Fruit fly (Drosophila melanogaster) whole organism, embryonic: Measurements from ENCODE around the gene CG17191.

Experiments
- CG3281 ChIP-seq: fragments of 200-800 bp; sonication (Bioruptor generic); optimal IDR thresholded peaks from 3 replicates; lab custom pipeline; 2017; ENCODE audit warnings: missing biosample characterization, mild to moderate bottlenecking, missing genetic modification characterization
- CrebB ChIP-seq: fragments of 200-800 bp; sonication (Bioruptor generic); optimal IDR thresholded peaks from 3 replicates; lab custom pipeline; 2018; ENCODE audit warnings: missing biosample characterization, mild to moderate bottlenecking, missing genetic modification characterization
- Dip2 ChIP-seq: fragments of 200-800 bp; sonication (Bioruptor generic); IDR thresholded peaks from 2 replicates; pipeline ENCODE4 v1.3.6; 2022; ENCODE audit warnings: missing biosample characterization, missing genetic modification characterization
- HLHmδ ChIP-seq: fragments of 200-800 bp; sonication (Bioruptor generic); optimal IDR thresholded peaks from 2 replicates; lab custom pipeline; 2018; ENCODE audit warnings: missing biosample characterization, mild to moderate bottlenecking, missing genetic modification characterization, moderate library complexity
- Mrtf ChIP-seq: fragments of 200-800 bp; sonication (Bioruptor generic); IDR thresholded peaks from 3 replicates; pipeline ENCODE4 v1.3.6; 2022; ENCODE audit warnings: missing biosample characterization, missing genetic modification characterization
- Nf-YB ChIP-seq: fragments of 200-800 bp; sonication (Bioruptor generic); optimal IDR thresholded peaks from 3 replicates; lab custom pipeline; 2019; ENCODE audit warnings: missing biosample characterization, mild to moderate bottlenecking, missing genetic modification characterization, moderate library complexity
- Oaz ChIP-seq: fragments of 200-800 bp; sonication (Bioruptor generic); IDR thresholded peaks from 2 replicates; pipeline ENCODE4 v1.3.6; 2022; ENCODE audit warnings: missing biosample characterization, missing genetic modification characterization
- dmrt11E ChIP-seq: fragments of 200-800 bp; sonication (Bioruptor generic); optimal IDR thresholded peaks from 3 replicates; lab custom pipeline; 2018; ENCODE audit warnings: missing biosample characterization, mild to moderate bottlenecking, missing genetic modification characterization, moderate library complexity
- insv ChIP-seq, 2 experiments: fragments of 200-800 bp; sonication (Bioruptor generic); optimal IDR thresholded peaks; 3 replicates each; lab custom pipeline; 2016 to 2018; ENCODE audit warnings: missing biosample characterization in 2 of 2, missing genetic modification characterization in 2 of 2
- ken ChIP-seq: fragments of 200-800 bp; sonication (Bioruptor generic); IDR thresholded peaks from 3 replicates; pipeline ENCODE4 v1.3.6; 2022; ENCODE audit warnings: missing biosample characterization, missing genetic modification characterization
- sd ChIP-seq: fragments of 200-800 bp; sonication (Bioruptor generic); optimal IDR thresholded peaks from 3 replicates; lab custom pipeline; 2018; ENCODE audit warnings: missing biosample characterization, mild to moderate bottlenecking, missing genetic modification characterization, moderate library complexity

DNA sequence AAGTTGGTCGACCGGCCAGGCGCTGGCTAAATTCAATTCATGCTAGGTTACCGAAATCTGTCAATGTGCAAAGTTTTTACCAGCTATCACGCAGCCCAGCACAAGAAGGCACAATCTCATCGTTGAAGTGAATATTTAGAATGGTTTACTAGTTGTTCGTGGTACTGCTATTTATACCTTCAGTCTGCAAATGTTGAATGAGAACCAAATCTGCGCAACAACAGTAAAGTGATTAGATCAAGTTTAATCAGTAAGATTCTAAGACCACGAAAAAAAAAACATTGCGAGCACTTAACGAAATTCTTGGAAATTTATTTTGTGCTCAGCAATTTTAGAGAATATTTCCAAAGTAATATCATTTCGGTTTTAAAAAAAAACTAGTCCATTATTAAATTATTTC, 14.2 kb downstream of the CG17191 start, which contains the start of gene CG6296:
- TF ChIP-seq Nf-YB (GFP tag; lab: Kevin White, UChicago), result no peak
- TF ChIP-seq CG3281 (GFP tag; lab: Kevin White, UChicago), result no peak
- no peak for TF ChIP-seq insv (GFP tag; optimal IDR thresholded peaks at IDR 0.05; lab: Kevin White, UChicago)
- no peak for TF ChIP-seq CrebB
- no peak for TF ChIP-seq HLHmδ (GFP tag; lab: Kevin White, UChicago)
- TF ChIP-seq sd (tag; lab: Kevin White, UChicago), result no peak
- no peak for TF ChIP-seq Dip2 (GFP tag; lab: Robert Waterston, UW)
- no peak for TF ChIP-seq Oaz (GFP tag; lab: Robert Waterston, UW)
- no peak for TF ChIP-seq Mrtf (GFP tag; lab: Robert Waterston, UW)
- no peak for TF ChIP-seq ken (GFP tag; lab: Robert Waterston, UW)
- no peak for TF ChIP-seq dmrt11E (tag; lab: Kevin White, UChicago)
